Worm (Caenorhabditis elegans) whole organism, dauer: ENCODE data around the gene tag-191.

Source experiments
- unc-62 ChIP-seq: sonication (generic microtip); optimal IDR thresholded peaks from 2 replicates; lab custom pipeline; 2017; ENCODE audit warnings: missing biosample characterization, missing genetic modification reagents, missing genetic modification characterization

Gene tag-191

ce11 chrV:14501136-14501535 lies 35.0 kb downstream of the tag-191 start, which contains the start of gene R02D5.24:
TSS of gene R02D5.24 (plus strand) at chrV:14501340.
- TF ChIP-seq unc-62 = no peak

ce11 chrV:14500554-14500953 lies 35.6 kb downstream of the tag-191 start:
- no peak for TF ChIP-seq unc-62

ce11 chrV:14499074-14499864 lies 36.9 kb downstream of the tag-191 start:
- no peak for TF ChIP-seq unc-62

- no peak for TF ChIP-seq unc-62
These were observed 38.0 kb downstream of the tag-191 start for ce11 chrV:14498204-14498603.

- no peak for TF ChIP-seq unc-62
These were observed 39.7 kb downstream of the tag-191 start for ce11 chrV:14496446-14496845.

- no peak for TF ChIP-seq unc-62
These were observed 40.7 kb downstream of the tag-191 start for ce11 chrV:14495493-14495892.

ce11 chrV:14493665-14494064 lies 42.5 kb downstream of the tag-191 start:
- no peak for TF ChIP-seq unc-62

ce11 chrV:14491097-14491496 lies 45.1 kb downstream of the tag-191 start:
- no peak for TF ChIP-seq unc-62

ce11 chrV:14484582-14484981 lies 51.6 kb downstream of the tag-191 start, which contains the start of gene R02D5.4:
TSS of gene R02D5.4 (minus strand) at chrV:14484682.
- no peak for TF ChIP-seq unc-62
